Fruit fly (Drosophila melanogaster) whole organism, wandering third instar larva: ENCODE data around the gene CG15818.

Source experiments
- Abd-B ChIP-seq: fragments of >200 bp; optimal IDR thresholded peaks from 2 replicates; lab custom pipeline; 2017; ENCODE audit warnings: missing biosample characterization, missing genetic modification characterization
- CG32264 ChIP-seq: fragments of 200-800 bp; sonication (Bioruptor generic); optimal IDR thresholded peaks from 2 replicates; lab custom pipeline; 2016; ENCODE audit warnings: missing biosample characterization, missing genetic modification characterization
- CG9705 ChIP-seq: fragments of 200-800 bp; sonication (Bioruptor generic); optimal IDR thresholded peaks from 2 replicates; lab custom pipeline; 2018; ENCODE audit warnings: missing biosample characterization, mild to moderate bottlenecking, missing genetic modification characterization
- CrebA ChIP-seq: fragments of 200-800 bp; sonication (Bioruptor generic); optimal IDR thresholded peaks from 2 replicates; lab custom pipeline; 2016; ENCODE audit warnings: missing biosample characterization, mild to moderate bottlenecking, missing genetic modification characterization, borderline replicate concordance
- Dif ChIP-seq: fragments of 200-275, 200-300 bp; sonication (Bioruptor generic); optimal IDR thresholded peaks from 2 replicates; lab custom pipeline; 2018; ENCODE audit warnings: missing biosample characterization, missing genetic modification characterization; ENCODE audit not compliant: partially characterized antibody
- GATAd ChIP-seq: sonication (Bioruptor generic); optimal IDR thresholded peaks from 2 replicates; lab custom pipeline; 2016; ENCODE audit warnings: missing biosample characterization, missing genetic modification characterization
- HLH106 ChIP-seq: fragments of 200-800 bp; optimal IDR thresholded peaks from 3 replicates; lab custom pipeline; 2019; ENCODE audit warnings: missing biosample characterization, mild to moderate bottlenecking, missing genetic modification characterization, moderate library complexity
- Hnf4 ChIP-seq: fragments of 200-800 bp; sonication (Bioruptor generic); optimal IDR thresholded peaks from 2 replicates; lab custom pipeline; 2016; ENCODE audit warnings: missing biosample characterization, mild to moderate bottlenecking, missing genetic modification characterization
- Hr78 ChIP-seq: fragments of >200 bp; optimal IDR thresholded peaks from 2 replicates; lab custom pipeline; 2017; ENCODE audit warnings: missing biosample characterization, missing genetic modification characterization
- Hr83 ChIP-seq: fragments of 200-300 bp; sonication (Bioruptor generic); optimal IDR thresholded peaks from 2 replicates; lab custom pipeline; 2016; ENCODE audit warnings: missing biosample characterization, mild to moderate bottlenecking, missing genetic modification characterization, moderate library complexity; ENCODE audit not compliant: poor library complexity, severe bottlenecking
- Jra ChIP-seq: sonication (Bioruptor generic); optimal IDR thresholded peaks from 2 replicates; lab custom pipeline; 2016; ENCODE audit warnings: missing biosample characterization, missing genetic modification characterization
- Mio ChIP-seq: sonication (Bioruptor generic); optimal IDR thresholded peaks from 2 replicates; lab custom pipeline; 2016; ENCODE audit warnings: missing biosample characterization, missing genetic modification characterization
- Myc ChIP-seq: fragments of >200 bp; optimal IDR thresholded peaks from 2 replicates; lab custom pipeline; 2017
- N ChIP-seq: fragments of >200 bp; optimal IDR thresholded peaks from 2 replicates; lab custom pipeline; 2018; ENCODE audit warnings: missing biosample characterization, missing external identifiers, missing genetic modification characterization
- OdsH ChIP-seq: fragments of 200-800 bp; sonication (Bioruptor generic); optimal IDR thresholded peaks from 2 replicates; lab custom pipeline; 2016; ENCODE audit warnings: missing biosample characterization, mild to moderate bottlenecking, missing genetic modification characterization
- Rel ChIP-seq, 2 experiments: fragments of 200-800 bp; sonication (Bioruptor generic) in 1 of 2; optimal IDR thresholded peaks; 2 replicates in 1 of 2; 3 replicates in 1 of 2; lab custom pipeline; 2016 to 2019; ENCODE audit warnings: mild to moderate bottlenecking in 2 of 2, missing biosample characterization in 2 of 2, missing genetic modification characterization in 2 of 2, moderate library complexity in 1 of 2
- Sp1 ChIP-seq: fragments of 200-800 bp; sonication (Bioruptor generic); optimal IDR thresholded peaks from 3 replicates; lab custom pipeline; 2019; ENCODE audit warnings: missing biosample characterization, mild to moderate bottlenecking, missing genetic modification characterization, moderate library complexity
- Vsx2 ChIP-seq: fragments of 200-300, 225-300 bp; sonication (Bioruptor generic); optimal IDR thresholded peaks from 2 replicates; lab custom pipeline; 2018; ENCODE audit warnings: missing biosample characterization, missing genetic modification characterization; ENCODE audit not compliant: partially characterized antibody
- brk ChIP-seq: fragments of 200-800 bp; sonication (Bioruptor generic); optimal IDR thresholded peaks from 2 replicates; lab custom pipeline; 2016; ENCODE audit warnings: missing biosample characterization, mild to moderate bottlenecking, missing genetic modification characterization
- dl ChIP-seq, 2 experiments: fragments of 175-275, 200-275 bp in 1 of 2; fragments of 200-275 bp in 1 of 2; sonication (Bioruptor generic); optimal IDR thresholded peaks; lab custom pipeline; 2018; ENCODE audit warnings: mild to moderate bottlenecking in 2 of 2, missing biosample characterization in 2 of 2, missing genetic modification characterization in 2 of 2, moderate library complexity in 2 of 2; ENCODE audit not compliant: partially characterized antibody in 2 of 2, insufficient read depth in 1 of 2
- dmrt93B ChIP-seq: fragments of 200-800 bp; sonication (Bioruptor generic); optimal IDR thresholded peaks from 2 replicates; lab custom pipeline; 2018; ENCODE audit warnings: missing biosample characterization, mild to moderate bottlenecking, missing genetic modification characterization
- dsf ChIP-seq: sonication (Bioruptor generic); optimal IDR thresholded peaks from 2 replicates; lab custom pipeline; 2016; ENCODE audit warnings: missing biosample characterization, missing genetic modification characterization, borderline replicate concordance
- ey ChIP-seq: fragments of 200-800 bp; sonication (Bioruptor generic); optimal IDR thresholded peaks from 2 replicates; lab custom pipeline; 2016; ENCODE audit warnings: missing biosample characterization, missing genetic modification characterization
- foxo ChIP-seq, 2 experiments: fragments of 200-800 bp; sonication (Bioruptor generic); optimal IDR thresholded peaks; 2 replicates in 1 of 2; 3 replicates in 1 of 2; lab custom pipeline; 2016 to 2017; ENCODE audit warnings: missing biosample characterization in 2 of 2, missing genetic modification characterization in 2 of 2
- fru ChIP-seq: fragments of 200-800 bp; sonication (Bioruptor generic); optimal IDR thresholded peaks from 3 replicates; lab custom pipeline; 2016; ENCODE audit warnings: missing biosample characterization, mild to moderate bottlenecking, missing genetic modification characterization
- h ChIP-seq: fragments of 200-800 bp; sonication (Bioruptor generic); optimal IDR thresholded peaks from 3 replicates; lab custom pipeline; 2016; ENCODE audit warnings: missing biosample characterization, mild to moderate bottlenecking, missing genetic modification characterization
- jim ChIP-seq: fragments of 175-275, 200-325 bp; sonication (Bioruptor generic); optimal IDR thresholded peaks from 2 replicates; lab custom pipeline; 2016; ENCODE audit warnings: missing biosample characterization, mild to moderate bottlenecking, missing genetic modification characterization
- lola ChIP-seq: fragments of >200 bp; optimal IDR thresholded peaks from 2 replicates; lab custom pipeline; 2017; ENCODE audit warnings: missing biosample characterization, missing genetic modification characterization
- pan ChIP-seq: fragments of >200 bp; optimal IDR thresholded peaks from 2 replicates; lab custom pipeline; 2017
- psq ChIP-seq: fragments of 200-800 bp; sonication (Bioruptor generic); optimal IDR thresholded peaks from 3 replicates; lab custom pipeline; 2017; ENCODE audit warnings: missing biosample characterization, mild to moderate bottlenecking, missing genetic modification characterization, moderate library complexity
- rgr ChIP-seq: fragments of 200-800 bp; sonication (Bioruptor generic); optimal IDR thresholded peaks from 3 replicates; lab custom pipeline; 2016; ENCODE audit warnings: missing biosample characterization, mild to moderate bottlenecking, missing genetic modification characterization
- sage ChIP-seq: fragments of 200-800 bp; sonication (Bioruptor generic); optimal IDR thresholded peaks from 2 replicates; lab custom pipeline; 2016; ENCODE audit warnings: missing biosample characterization, mild to moderate bottlenecking, missing genetic modification characterization
- sv ChIP-seq: fragments of 200-800 bp; sonication (Bioruptor generic); optimal IDR thresholded peaks from 3 replicates; lab custom pipeline; 2016; ENCODE audit warnings: missing biosample characterization, missing genetic modification characterization
- tai ChIP-seq: sonication (Bioruptor generic); optimal IDR thresholded peaks from 2 replicates; lab custom pipeline; 2016; ENCODE audit warnings: missing biosample characterization, missing genetic modification characterization
- usp ChIP-seq: fragments of >200 bp; optimal IDR thresholded peaks from 2 replicates; lab custom pipeline; 2017; ENCODE audit warnings: missing biosample characterization, missing genetic modification characterization
- woc ChIP-seq: sonication (Bioruptor generic); optimal IDR thresholded peaks from 2 replicates; lab custom pipeline; 2016; ENCODE audit warnings: missing biosample characterization, mild to moderate bottlenecking, missing genetic modification characterization

CG15818 gene

DNA sequence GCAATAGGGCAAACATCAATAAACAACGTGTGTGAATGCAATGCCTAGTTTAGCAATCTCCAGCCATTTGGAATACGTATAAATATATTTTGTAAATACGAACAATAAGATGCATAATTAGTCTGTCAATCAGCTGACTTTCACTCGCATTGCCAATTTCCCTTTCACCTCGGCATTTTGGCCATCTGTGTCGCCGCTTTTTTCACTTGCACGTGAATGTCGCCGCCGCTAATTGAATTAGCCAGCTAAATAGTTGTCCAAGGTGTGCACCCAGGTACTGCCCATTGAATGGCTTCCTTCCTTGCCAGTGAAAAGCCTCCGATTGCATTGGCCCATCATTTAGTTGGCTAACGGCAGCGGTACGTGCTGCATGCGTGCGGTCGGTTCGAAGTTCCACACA is 33.3 kb upstream of the CG15818 start, which contains the start of gene ninaC:
Gene ninaC, plus strand, starts transcription at position 301 of the 400 bp plus-strand sequence.
- TF ChIP-seq Hr78 (GFP tag; lab: Kevin White, UChicago) (no peak), GATAd (GFP tag; lab: Kevin White, UChicago) (no peak), Jra (GFP tag; lab: Kevin White, UChicago) (no peak), CG9705 (GFP tag; lab: Kevin White, UChicago) (no peak), sage (GFP tag; lab: Kevin White, UChicago) (no peak), fru (GFP tag; lab: Kevin White, UChicago) (no peak), Rel (GFP tag; optimal IDR thresholded peaks at IDR 0.05; lab: Kevin White, UChicago) (no peak), Rel (tag; optimal IDR thresholded peaks at IDR 0.05; lab: Kevin White, UChicago) (no peak), Mio (no peak)

DNA sequence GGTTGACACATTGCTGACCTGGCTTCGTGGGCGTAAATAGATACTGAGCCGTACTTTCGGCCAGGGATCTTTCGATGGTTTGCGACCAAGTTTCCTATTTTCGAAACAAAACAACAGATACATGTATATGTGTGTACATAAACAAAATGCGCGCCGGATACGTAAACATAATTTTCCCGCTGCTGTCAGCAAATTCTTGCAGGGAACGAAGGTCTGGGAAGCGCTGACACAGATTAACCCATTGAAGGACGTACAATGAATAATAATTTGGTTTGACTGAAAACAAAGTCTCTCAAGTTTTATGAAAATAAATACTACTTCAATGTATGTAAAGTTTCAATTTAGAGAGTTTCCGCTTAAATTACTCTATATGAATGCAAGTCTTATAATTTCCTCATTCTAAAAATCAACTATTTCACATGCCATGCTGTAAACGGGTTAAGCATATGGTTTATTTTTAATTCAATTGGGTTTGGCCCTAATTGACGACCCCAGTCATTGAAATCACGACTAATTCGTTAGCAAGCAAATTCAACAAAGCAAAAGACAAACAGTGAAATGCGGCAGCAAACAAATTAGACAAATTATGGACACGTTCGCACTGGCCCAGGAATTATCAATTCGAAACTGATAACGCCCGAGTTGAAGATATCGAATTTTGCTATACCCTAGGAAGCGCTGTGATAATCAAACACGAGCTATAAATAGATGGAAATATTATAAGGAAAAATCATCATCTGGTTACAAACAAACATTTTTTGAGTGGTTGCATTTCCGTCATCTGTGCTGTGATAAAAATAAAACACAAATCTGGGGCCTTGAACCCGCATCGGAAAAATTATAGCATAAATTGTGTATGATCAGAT is 23.9 kb upstream of the CG15818 start:
- TF ChIP-seq pan (lab: Kevin White, UChicago) (no peak), ey (GFP tag; lab: Kevin White, UChicago) (no peak), Hr78 (GFP tag; lab: Kevin White, UChicago) (no peak), Hnf4 (GFP tag; lab: Kevin White, UChicago) (no peak), fru (GFP tag; lab: Kevin White, UChicago) (no peak)

DNA sequence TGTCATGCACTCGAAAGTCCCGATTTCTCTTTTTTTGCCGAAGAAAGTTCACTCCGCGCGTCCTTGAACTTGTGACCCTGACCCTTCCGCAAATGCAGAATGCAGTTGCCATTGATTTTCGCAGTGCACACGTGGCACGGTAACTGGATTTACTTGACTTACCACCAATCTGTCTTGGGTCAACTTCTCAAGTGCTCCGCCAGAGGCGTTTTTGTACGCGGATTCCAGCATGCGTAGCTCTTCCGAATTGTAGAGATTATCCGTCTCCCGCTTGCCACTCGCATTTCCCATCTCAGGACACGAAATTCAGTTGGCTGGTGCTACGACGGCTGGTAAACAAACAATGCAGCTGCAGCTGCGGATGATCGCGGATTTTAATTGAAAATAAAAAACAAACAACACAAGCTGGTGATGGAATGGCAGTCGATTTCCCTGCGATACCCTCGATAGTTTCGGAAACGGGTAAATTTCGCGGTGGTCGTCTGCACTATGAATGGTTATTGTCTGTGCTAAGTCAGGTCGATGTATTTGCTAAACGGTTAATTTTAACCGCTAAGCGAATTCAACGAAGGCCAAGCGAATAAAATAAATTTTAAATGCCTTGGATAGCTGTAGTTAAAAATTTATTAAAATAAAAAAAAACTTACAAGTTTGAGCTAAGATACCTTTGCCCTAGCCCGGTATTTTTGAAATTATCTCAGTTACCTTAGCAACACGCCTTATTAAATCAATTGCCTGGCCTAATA is 22.7 kb upstream of the CG15818 start, which contains the start of the genes CG5149 and gudu:
Gene CG5149, minus strand, starts transcription at position 441 of the 746 bp plus-strand sequence.
Gene gudu, plus strand, starts transcription at position 696 of the 746 bp plus-strand sequence.
- TF ChIP-seq Dif (GFP tag; lab: Kevin White, UChicago) (peak; percentile 10), fru (GFP tag; lab: Kevin White, UChicago) (no peak), Myc (lab: Kevin White, UChicago) (peak; percentile 92), Hnf4 (GFP tag; lab: Kevin White, UChicago) (peak; percentile 14), foxo (GFP tag; optimal IDR thresholded peaks at IDR 0.05; lab: Kevin White, UChicago) (peak in 1 of 2 experiments; percentile 13), HLH106 (tag; lab: Kevin White, UChicago) (peak; percentile 19), h (peak; percentile 1), dmrt93B (no peak)
- TF ChIP-seq, all 38 proteins: peak for 6

DNA sequence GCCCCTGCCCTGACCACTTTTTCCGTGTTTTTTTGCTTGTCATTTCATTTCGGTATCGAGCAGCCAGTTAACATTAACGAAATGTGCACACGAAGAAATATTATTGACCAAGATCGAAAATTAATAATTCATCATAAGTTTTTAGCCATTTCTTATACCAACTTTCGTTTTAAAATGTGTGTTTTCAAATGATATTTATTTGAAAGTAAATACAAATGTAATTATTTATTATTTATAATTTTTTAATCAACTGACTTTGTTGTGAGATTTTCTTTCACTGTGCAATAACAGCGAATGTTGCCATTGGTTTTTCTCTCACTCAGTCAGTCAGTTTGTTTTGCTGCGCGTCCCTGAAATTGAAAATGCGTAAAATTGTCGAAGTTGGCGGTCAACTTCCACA is 14.9 kb upstream of the CG15818 start:
- TF ChIP-seq Sp1: peak; percentile 30
- no peak for TF ChIP-seq N (GFP tag; lab: Kevin White, UChicago)
- no peak for TF ChIP-seq usp (GFP tag; lab: Kevin White, UChicago)
- no peak for TF ChIP-seq pan (lab: Kevin White, UChicago)
- no peak for TF ChIP-seq Hnf4 (GFP tag; lab: Kevin White, UChicago)
- TF ChIP-seq woc: no peak
- TF ChIP-seq Mio: no peak
- TF ChIP-seq foxo (GFP tag; optimal IDR thresholded peaks at IDR 0.05; lab: Kevin White, UChicago): peak in 1 of 2 experiments; percentile 56
- no peak for TF ChIP-seq ey (GFP tag; lab: Kevin White, UChicago)
- peak; percentile 39 for TF ChIP-seq h
- no peak for TF ChIP-seq dl (GFP tag; optimal IDR thresholded peaks at IDR 0.05; lab: Kevin White, UChicago; ENCODE audit: insufficient read depth in 1 of 2, partially characterized antibody in 2 of 2)
- TF ChIP-seq OdsH (GFP tag; lab: Kevin White, UChicago): peak; percentile 38
- no peak for TF ChIP-seq CrebA (GFP tag; lab: Kevin White, UChicago)
- TF ChIP-seq HLH106 (tag; lab: Kevin White, UChicago): peak; percentile 50
- no peak for TF ChIP-seq lola (GFP tag; lab: Kevin White, UChicago)
- no peak for TF ChIP-seq Vsx2 (GFP tag; lab: Kevin White, UChicago)
- TF ChIP-seq Myc (lab: Kevin White, UChicago): no peak
- no peak for TF ChIP-seq jim
- TF ChIP-seq sv: no peak
- no peak for TF ChIP-seq Dif (GFP tag; lab: Kevin White, UChicago)
- TF ChIP-seq Hr83: no peak
- TF ChIP-seq tai (GFP tag; lab: Kevin White, UChicago): no peak
- TF ChIP-seq fru (GFP tag; lab: Kevin White, UChicago): peak; percentile 33
- TF ChIP-seq GATAd (GFP tag; lab: Kevin White, UChicago): no peak
- TF ChIP-seq psq: peak; percentile 14
- no peak for TF ChIP-seq Jra (GFP tag; lab: Kevin White, UChicago)
- no peak for TF ChIP-seq Hr78 (GFP tag; lab: Kevin White, UChicago)
- TF ChIP-seq rgr: peak; percentile 42
- TF ChIP-seq CG9705 (GFP tag; lab: Kevin White, UChicago): no peak
- no peak for TF ChIP-seq Rel (GFP tag; optimal IDR thresholded peaks at IDR 0.05; lab: Kevin White, UChicago)
- TF ChIP-seq Rel (tag; optimal IDR thresholded peaks at IDR 0.05; lab: Kevin White, UChicago): no peak
- no peak for TF ChIP-seq dmrt93B
- TF ChIP-seq dsf (GFP tag; lab: Kevin White, UChicago): no peak
- no peak for TF ChIP-seq Abd-B (GFP tag; lab: Kevin White, UChicago)
- TF ChIP-seq sage (GFP tag; lab: Kevin White, UChicago): no peak
- TF ChIP-seq CG32264 (GFP tag; lab: Kevin White, UChicago): no peak
- no peak for TF ChIP-seq brk (GFP tag; lab: Kevin White, UChicago)
